Worm (Caenorhabditis elegans) whole organism, late embryonic: Measurements from ENCODE around the gene T07D3.4.

Source experiments
- ahr-1 ChIP-seq: sonication (generic microtip); optimal IDR thresholded peaks from 2 replicates; lab custom pipeline; 2016; ENCODE audit warnings: missing genetic modification characterization, missing compliant biosample characterization
- ama-1 ChIP-seq: fragments of 150-350 bp; optimal IDR thresholded peaks from 2 replicates; lab custom pipeline; 2014
- fkh-10 ChIP-seq: fragments of 150-350 bp; optimal IDR thresholded peaks from 2 replicates; lab custom pipeline; 2014; ENCODE audit warnings: missing biosample characterization, missing genetic modification reagents, missing genetic modification characterization
- hlh-30 ChIP-seq: sonication (generic microtip); optimal IDR thresholded peaks from 2 replicates; lab custom pipeline; 2017; ENCODE audit warnings: antibody characterized with exemption, missing genetic modification characterization, missing compliant biosample characterization; ENCODE audit not compliant: insufficient read depth
- nfya-1 ChIP-seq: sonication (generic microtip); optimal IDR thresholded peaks from 2 replicates; lab custom pipeline; 2017; ENCODE audit warnings: missing genetic modification characterization, mild to moderate bottlenecking, missing compliant biosample characterization, antibody characterized with exemption, moderate library complexity
- npax-4 ChIP-seq: sonication (generic microtip); optimal IDR thresholded peaks from 2 replicates; lab custom pipeline; 2016; ENCODE audit warnings: missing genetic modification characterization, missing compliant biosample characterization
- odd-2 ChIP-seq: sonication (generic microtip); optimal IDR thresholded peaks from 2 replicates; lab custom pipeline; 2017; ENCODE audit warnings: antibody characterized with exemption, mild to moderate bottlenecking, missing genetic modification characterization, missing compliant biosample characterization
- pqm-1 ChIP-seq: sonication (generic microtip); optimal IDR thresholded peaks from 2 replicates; lab custom pipeline; 2016; ENCODE audit warnings: missing genetic modification characterization, missing compliant biosample characterization
- unc-3 ChIP-seq, 2 experiments: fragments of 200-800 bp in 1 of 2; sonication (Bioruptor generic) in 1 of 2; sonication (generic microtip) in 1 of 2; conservative IDR thresholded peaks in 1 of 2; optimal IDR thresholded peaks in 1 of 2; 2 replicates each; pipeline versions ENCODE4 v1.3.6 to Lab custom; 2016 to 2022; ENCODE audit warnings: missing compliant biosample characterization in 2 of 2, missing genetic modification characterization in 2 of 2, missing genetic modification reagents in 1 of 2

ce11 chrII:901632-902031 is 13.5 kb downstream of the T07D3.4 start, which contains the start of gene T07D3.2:
- TF ChIP-seq fkh-10 (GFP tag; lab: Kevin White, UChicago): no peak
- TF ChIP-seq ama-1 (lab: Kevin White, UChicago): no peak
- TF ChIP-seq odd-2 (tag; lab: Kevin White, UChicago): no peak
- TF ChIP-seq pqm-1 (tag; lab: Kevin White, UChicago): no peak
- no peak for TF ChIP-seq ahr-1
- no peak for TF ChIP-seq unc-3 (GFP tag; conservative IDR thresholded peaks at IDR 0.05; lab: Robert Waterston, UW)
- TF ChIP-seq unc-3 (tag; optimal IDR thresholded peaks at IDR 0.05; lab: Kevin White, UChicago): no peak
- TF ChIP-seq nfya-1 (tag; lab: Kevin White, UChicago): no peak
- no peak for TF ChIP-seq hlh-30 (tag; lab: Kevin White, UChicago)
- no peak for TF ChIP-seq npax-4 (tag; lab: Kevin White, UChicago)
